Worm (Caenorhabditis elegans) whole organism, L2 larva: ENCODE results near the gene Y32B12B.1.

Experiments used
- F13H6.1 ChIP-seq: sonication (generic microtip); optimal IDR thresholded peaks from 2 replicates; lab custom pipeline; 2016; ENCODE audit warnings: missing genetic modification characterization, missing compliant biosample characterization
- ama-1 ChIP-seq: fragments of 150-350 bp; optimal IDR thresholded peaks from 2 replicates; lab custom pipeline; 2018; ENCODE audit warnings: inconsistent platforms
- lsy-2 ChIP-seq, 2 experiments: fragments of 150-350 bp in 1 of 2; sonication (generic microtip) in 1 of 2; optimal IDR thresholded peaks; 2 replicates each; lab custom pipeline; 2014 to 2017; ENCODE audit warnings: missing biosample characterization in 2 of 2, missing genetic modification characterization in 2 of 2
- nhr-237 ChIP-seq: fragments of 150-350 bp; optimal IDR thresholded peaks from 2 replicates; lab custom pipeline; 2014; ENCODE audit warnings: missing biosample characterization, missing genetic modification characterization
- nhr-77 ChIP-seq: fragments of 150-350 bp; optimal IDR thresholded peaks from 2 replicates; lab custom pipeline; 2014; ENCODE audit warnings: missing biosample characterization, missing genetic modification characterization
- unc-62 ChIP-seq: fragments of 150-350 bp; optimal IDR thresholded peaks from 2 replicates; lab custom pipeline; 2014; ENCODE audit warnings: missing biosample characterization, missing genetic modification reagents, missing genetic modification characterization
- ztf-11 ChIP-seq: sonication (generic microtip); optimal IDR thresholded peaks from 2 replicates; lab custom pipeline; 2017; ENCODE audit warnings: missing biosample characterization, missing genetic modification characterization

DNA sequence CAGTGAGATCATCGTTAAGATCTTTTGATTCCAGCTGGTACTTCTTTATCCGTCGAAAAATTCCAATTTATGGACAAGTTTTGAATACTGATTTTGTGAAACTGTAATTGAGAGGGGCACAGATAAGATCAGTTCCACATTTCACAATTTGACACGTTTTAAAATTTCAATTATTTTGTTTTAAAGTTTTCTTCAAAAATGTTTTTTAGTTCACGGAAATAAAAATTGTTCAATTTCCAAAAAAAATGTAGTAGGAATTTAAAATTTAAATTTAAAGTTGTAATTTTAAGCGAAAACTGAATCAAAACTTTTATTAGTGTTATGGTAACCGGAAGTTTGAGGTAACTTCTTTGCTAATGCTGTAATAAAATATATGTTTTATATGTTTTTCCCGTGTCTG is 19.2 kb upstream of the Y32B12B.1 start, which contains the start of gene F36D3.4:
- TF ChIP-seq ztf-11 (tag; lab: Kevin White, UChicago): no peak
- no peak for TF ChIP-seq unc-62 (GFP tag; lab: Kevin White, UChicago)
- TF ChIP-seq F13H6.1: no peak
- no peak for TF ChIP-seq lsy-2 (tag; optimal IDR thresholded peaks at IDR 0.05; lab: Kevin White, UChicago)
- TF ChIP-seq ama-1 (lab: Kevin White, UChicago): no peak
- no peak for TF ChIP-seq nhr-77
- no peak for TF ChIP-seq nhr-237 (tag; lab: Kevin White, UChicago)
